Fruit fly (Drosophila melanogaster) whole organism, embryonic: ENCODE data around the gene Tsp29Fb.

ENCODE experiments used
- Ada2b ChIP-seq: fragments of 200-800 bp; sonication (Bioruptor generic); IDR thresholded peaks from 2 replicates; pipeline ENCODE4 v1.3.6; 2022; ENCODE audit warnings: missing biosample characterization, missing genetic modification characterization
- Asciz ChIP-seq: fragments of 200-800 bp; sonication (Bioruptor generic); optimal IDR thresholded peaks from 2 replicates; lab custom pipeline; 2017; ENCODE audit warnings: missing biosample characterization, mild to moderate bottlenecking, missing genetic modification characterization, missing genetic modification reagents
- Awh ChIP-seq: fragments of 200-800 bp; sonication (Bioruptor generic); IDR thresholded peaks from 2 replicates; pipeline ENCODE4, ENCODE4 v1.3.6; 2022; ENCODE audit warnings: missing biosample characterization, missing genetic modification characterization
- CG10543 ChIP-seq: fragments of 200-800 bp; sonication (Bioruptor generic); optimal IDR thresholded peaks from 3 replicates; lab custom pipeline; 2017; ENCODE audit warnings: missing biosample characterization, mild to moderate bottlenecking, missing genetic modification characterization, moderate library complexity
- CG12071 ChIP-seq: fragments of 200-800 bp; sonication (Bioruptor generic); optimal IDR thresholded peaks from 3 replicates; lab custom pipeline; 2018; ENCODE audit warnings: missing biosample characterization, mild to moderate bottlenecking, missing genetic modification characterization
- CG12391 ChIP-seq: fragments of 200-800 bp; sonication (Bioruptor generic); optimal IDR thresholded peaks from 3 replicates; lab custom pipeline; 2018; ENCODE audit warnings: missing biosample characterization, mild to moderate bottlenecking, missing genetic modification characterization, moderate library complexity
- CG15011 ChIP-seq: fragments of 200-800 bp; sonication (Bioruptor generic); optimal IDR thresholded peaks from 3 replicates; lab custom pipeline; 2018; ENCODE audit warnings: missing biosample characterization, mild to moderate bottlenecking, missing genetic modification characterization
- CG17186 ChIP-seq: fragments of 200-800 bp; sonication (Bioruptor generic); optimal IDR thresholded peaks from 3 replicates; lab custom pipeline; 2017; ENCODE audit warnings: missing biosample characterization, missing genetic modification reagents, missing genetic modification characterization
- CG17802 ChIP-seq: fragments of 200-800 bp; sonication (Bioruptor generic); optimal IDR thresholded peaks from 2 replicates; lab custom pipeline; 2018; ENCODE audit warnings: missing biosample characterization, mild to moderate bottlenecking, missing genetic modification characterization, moderate library complexity
- CG1792 ChIP-seq: fragments of 200-800 bp; sonication (Bioruptor generic); optimal IDR thresholded peaks from 2 replicates; lab custom pipeline; 2016; ENCODE audit warnings: missing biosample characterization, missing genetic modification characterization
- CG18262 ChIP-seq: fragments of 200-800 bp; optimal IDR thresholded peaks from 3 replicates; lab custom pipeline; 2019; ENCODE audit warnings: missing biosample characterization, mild to moderate bottlenecking, missing genetic modification characterization, moderate library complexity
- CG2199 ChIP-seq: fragments of 200-800 bp; sonication (Bioruptor generic); IDR thresholded peaks from 3 replicates; pipeline ENCODE4 v1.3.6; 2022; ENCODE audit warnings: missing biosample characterization, missing genetic modification characterization
- CG30020 ChIP-seq: fragments of 200-800 bp; optimal IDR thresholded peaks from 2 replicates; lab custom pipeline; 2019; ENCODE audit warnings: missing biosample characterization, mild to moderate bottlenecking, missing genetic modification characterization, moderate library complexity
- CG31388 ChIP-seq: fragments of 200-800 bp; sonication (Bioruptor generic); optimal IDR thresholded peaks from 2 replicates; lab custom pipeline; 2016; ENCODE audit warnings: missing biosample characterization, missing genetic modification characterization
- CG6272 ChIP-seq: fragments of 200-800 bp; sonication (Bioruptor generic); IDR thresholded peaks from 2 replicates; pipeline ENCODE4 v1.3.6; 2022; ENCODE audit warnings: missing biosample characterization, missing genetic modification characterization
- CG7745 ChIP-seq: fragments of 200-800 bp; sonication (Bioruptor generic); optimal IDR thresholded peaks from 2 replicates; lab custom pipeline; 2018; ENCODE audit warnings: missing biosample characterization, mild to moderate bottlenecking, missing genetic modification characterization, moderate library complexity
- CG9609 ChIP-seq: fragments of 200-800 bp; sonication (Bioruptor generic); optimal IDR thresholded peaks from 3 replicates; lab custom pipeline; 2016; ENCODE audit warnings: missing biosample characterization, missing genetic modification characterization
- D ChIP-seq, 2 experiments: fragments of 200-800 bp in 1 of 2; fragments of >200 bp in 1 of 2; sonication (Bioruptor generic) in 1 of 2; optimal IDR thresholded peaks; 2 replicates in 1 of 2; 3 replicates in 1 of 2; lab custom pipeline; 2017; ENCODE audit warnings: mild to moderate bottlenecking in 1 of 2, missing biosample characterization in 1 of 2, missing genetic modification characterization in 1 of 2, missing genetic modification reagents in 1 of 2
- D19A ChIP-seq: fragments of 200-800 bp; optimal IDR thresholded peaks from 3 replicates; lab custom pipeline; 2019; ENCODE audit warnings: missing biosample characterization, mild to moderate bottlenecking, missing genetic modification characterization, moderate library complexity
- D19B ChIP-seq: fragments of 200-800 bp; sonication (Bioruptor generic); optimal IDR thresholded peaks from 2 replicates; lab custom pipeline; 2017; ENCODE audit warnings: missing biosample characterization, mild to moderate bottlenecking, missing genetic modification characterization
- Dek ChIP-seq: fragments of 200-800 bp; sonication (Bioruptor generic); optimal IDR thresholded peaks from 3 replicates; lab custom pipeline; 2019; ENCODE audit warnings: missing biosample characterization, mild to moderate bottlenecking, missing genetic modification characterization, moderate library complexity
- Dip3 ChIP-seq: fragments of 200-800 bp; sonication (Bioruptor generic); optimal IDR thresholded peaks from 3 replicates; lab custom pipeline; 2016; ENCODE audit warnings: missing biosample characterization, missing genetic modification characterization
- ERR ChIP-seq: fragments of 200-800 bp; sonication (Bioruptor generic); optimal IDR thresholded peaks from 2 replicates; lab custom pipeline; 2016; ENCODE audit warnings: missing biosample characterization, missing genetic modification characterization
- Ets97D ChIP-seq: fragments of 200-800 bp; sonication (Bioruptor generic); optimal IDR thresholded peaks from 3 replicates; lab custom pipeline; 2016; ENCODE audit warnings: missing biosample characterization, missing genetic modification characterization
- Hmr ChIP-seq: fragments of 200-800 bp; sonication (Bioruptor generic); optimal IDR thresholded peaks from 3 replicates; lab custom pipeline; 2017; ENCODE audit warnings: mild to moderate bottlenecking, missing biosample characterization, missing genetic modification reagents, missing genetic modification characterization
- Opbp ChIP-seq: fragments of 200-800 bp; sonication (Bioruptor generic); IDR thresholded peaks from 3 replicates; pipeline ENCODE4 v1.3.6; 2022; ENCODE audit warnings: missing biosample characterization, missing genetic modification characterization; ENCODE audit not compliant: partially characterized antibody
- Rx ChIP-seq: fragments of 200-800 bp; sonication (Bioruptor generic); IDR thresholded peaks from 2 replicates; pipeline ENCODE4 v1.3.6; 2022; ENCODE audit warnings: missing biosample characterization, missing genetic modification characterization
- Six4 ChIP-seq: fragments of 200-800 bp; sonication (Bioruptor generic); optimal IDR thresholded peaks from 2 replicates; lab custom pipeline; 2016; ENCODE audit warnings: missing biosample characterization, missing genetic modification characterization
- TFAM ChIP-seq: fragments of 200-800 bp; sonication (Bioruptor generic); optimal IDR thresholded peaks from 2 replicates; lab custom pipeline; 2017; ENCODE audit warnings: missing biosample characterization, missing genetic modification characterization, inconsistent platforms
- Taf1 ChIP-seq: fragments of 200-800 bp; sonication (Bioruptor generic); IDR thresholded peaks from 2 replicates; pipeline ENCODE4 v1.3.6; 2022; ENCODE audit warnings: missing biosample characterization, missing genetic modification characterization
- Xrp1 ChIP-seq: fragments of 200-800 bp; sonication (Bioruptor generic); IDR thresholded peaks from 2 replicates; pipeline ENCODE4 v1.3.6; 2022; ENCODE audit warnings: missing biosample characterization, missing genetic modification characterization
- caup ChIP-seq: fragments of 200-800 bp; sonication (Bioruptor generic); optimal IDR thresholded peaks from 3 replicates; lab custom pipeline; 2017; ENCODE audit warnings: missing biosample characterization, mild to moderate bottlenecking, missing genetic modification characterization, moderate library complexity; ENCODE audit not compliant: severe bottlenecking
- chinmo ChIP-seq: fragments of 200-800 bp; sonication (Bioruptor generic); IDR thresholded peaks from 4 replicates; pipeline ENCODE4 v1.3.6; 2022; ENCODE audit warnings: missing biosample characterization, missing genetic modification characterization; ENCODE audit not compliant: partially characterized antibody
- croc ChIP-seq: fragments of 200-800 bp; sonication (Bioruptor generic); conservative IDR thresholded peaks from 3 replicates; pipeline ENCODE4 v1.3.6; 2022; ENCODE audit warnings: missing biosample characterization, missing genetic modification characterization
- dmrt99B ChIP-seq: fragments of 200-800 bp; sonication (Bioruptor generic); optimal IDR thresholded peaks from 2 replicates; lab custom pipeline; 2018; ENCODE audit warnings: missing biosample characterization, mild to moderate bottlenecking, missing genetic modification characterization, moderate library complexity
- exex ChIP-seq: fragments of 200-800 bp; sonication (Bioruptor generic); optimal IDR thresholded peaks from 4 replicates; lab custom pipeline; 2018; ENCODE audit warnings: missing biosample characterization, mild to moderate bottlenecking, missing genetic modification characterization, moderate library complexity
- grau ChIP-seq: fragments of 200-800 bp; optimal IDR thresholded peaks from 3 replicates; lab custom pipeline; 2019; ENCODE audit warnings: missing biosample characterization, mild to moderate bottlenecking, missing genetic modification characterization, moderate library complexity
- gt ChIP-seq: fragments of 200-800 bp; sonication (Bioruptor generic); IDR thresholded peaks from 2 replicates; pipeline ENCODE4 v1.3.6; 2022; ENCODE audit warnings: missing biosample characterization, missing genetic modification characterization
- ind ChIP-seq: fragments of 200-800 bp; sonication (Bioruptor generic); optimal IDR thresholded peaks from 3 replicates; lab custom pipeline; 2016; ENCODE audit warnings: missing biosample characterization, missing genetic modification characterization
- lmd ChIP-seq: fragments of 200-800 bp; sonication (Bioruptor generic); IDR thresholded peaks from 2 replicates; pipeline ENCODE4 v1.3.6; 2022; ENCODE audit warnings: missing biosample characterization, missing genetic modification characterization
- odd ChIP-seq: fragments of 200-800 bp; sonication (Bioruptor generic); optimal IDR thresholded peaks from 2 replicates; lab custom pipeline; 2017; ENCODE audit warnings: missing biosample characterization, mild to moderate bottlenecking, missing genetic modification characterization
- pan ChIP-seq, 4 experiments: fragments of >200 bp in 3 of 4; fragments of 200-800 bp in 1 of 4; sonication (Bioruptor generic) in 1 of 4; optimal IDR thresholded peaks in 3 of 4; IDR thresholded peaks in 1 of 4; 2 replicates each; pipeline versions ENCODE4 v1.3.6 to Lab custom; 2017 to 2022; ENCODE audit warnings: missing biosample characterization in 2 of 4, missing genetic modification characterization in 2 of 4, mixed read lengths in 1 of 4
- peb ChIP-seq: fragments of 200-800 bp; sonication (Bioruptor generic); IDR thresholded peaks from 2 replicates; pipeline ENCODE4 v1.3.6; 2022; ENCODE audit warnings: missing biosample characterization, missing genetic modification characterization
- run ChIP-seq: fragments of 200-800 bp; sonication (Bioruptor generic); optimal IDR thresholded peaks from 3 replicates; lab custom pipeline; 2018; ENCODE audit warnings: missing biosample characterization, mild to moderate bottlenecking, missing genetic modification characterization
- scrt ChIP-seq: fragments of 200-800 bp; sonication (Bioruptor generic); optimal IDR thresholded peaks from 2 replicates; lab custom pipeline; 2018; ENCODE audit warnings: missing biosample characterization, mild to moderate bottlenecking, missing genetic modification characterization, moderate library complexity
- slbo ChIP-seq: fragments of 200-800 bp; sonication (Bioruptor generic); IDR thresholded peaks from 2 replicates; pipeline ENCODE4 v1.3.6; 2022; ENCODE audit warnings: missing biosample characterization, missing genetic modification characterization
- tgo ChIP-seq: fragments of 200-800 bp; sonication (Bioruptor generic); IDR thresholded peaks from 3 replicates; pipeline ENCODE4 v1.3.6; 2022; ENCODE audit warnings: missing biosample characterization, missing genetic modification characterization
- unpg ChIP-seq: fragments of 200-800 bp; sonication (Bioruptor generic); optimal IDR thresholded peaks from 3 replicates; lab custom pipeline; 2018; ENCODE audit warnings: missing biosample characterization, mild to moderate bottlenecking, missing genetic modification characterization, moderate library complexity

The Tsp29Fb gene

DNA sequence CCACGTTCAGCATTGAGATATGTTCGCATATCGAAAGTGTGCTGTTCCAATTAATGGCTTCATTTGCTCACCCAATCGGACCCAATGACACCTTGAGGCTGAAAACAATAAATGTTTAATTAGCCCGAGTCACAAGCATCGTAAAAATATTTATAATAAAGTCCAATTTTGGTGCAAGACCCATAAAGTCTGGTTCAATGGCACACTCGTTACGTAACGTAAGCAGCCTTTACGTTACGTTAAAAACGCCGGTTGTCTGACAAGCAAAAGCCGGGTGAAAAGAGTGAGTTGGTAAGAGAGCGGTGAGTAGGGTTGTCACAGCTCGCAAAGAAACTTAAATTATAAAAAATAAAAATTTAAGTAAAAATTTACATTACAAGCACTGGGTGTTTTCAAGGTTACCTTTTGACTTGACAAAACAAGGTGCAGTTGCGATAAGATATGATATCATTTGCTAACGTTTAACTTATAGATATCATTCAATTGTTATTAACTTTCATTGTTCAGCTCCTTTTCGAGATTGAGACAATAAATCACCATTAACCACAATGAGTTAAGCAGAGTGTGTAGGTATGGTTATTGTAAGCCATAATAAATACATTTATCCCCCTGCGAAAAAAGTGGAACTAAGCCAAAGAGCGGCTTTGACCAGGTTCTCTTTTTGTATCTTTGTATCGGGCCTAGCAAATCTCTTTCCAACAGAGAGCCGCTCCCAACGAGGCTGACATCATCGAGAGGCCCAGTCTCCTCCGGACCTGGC is 39.1 kb upstream of the Tsp29Fb start (continued):
- no peak for TF ChIP-seq Rx (GFP tag; lab: Robert Waterston, UW)
- TF ChIP-seq ERR = no peak
- no peak for TF ChIP-seq CG1792 (GFP tag; lab: Kevin White, UChicago)
- TF ChIP-seq Xrp1 (GFP tag; lab: Robert Waterston, UW) = peak; percentile 37; the same call in 1 of the 2 replicates
- peak; percentile 33 for TF ChIP-seq ind
- peak; percentile 7 for TF ChIP-seq CG9609
- TF ChIP-seq pan (optimal IDR thresholded peaks at IDR 0.05; lab: Kevin White, UChicago) = no peak
- peak in 1 of 2 experiments; percentile 29 for TF ChIP-seq pan (GFP tag; optimal IDR thresholded peaks at IDR 0.05 in 1 of 2, IDR thresholded peaks at IDR 0.05 in 1 of 2)
- TF ChIP-seq tgo (GFP tag; lab: Robert Waterston, UW) = peak; percentile 32; the same call in 2 of the 3 replicates
- no peak for TF ChIP-seq Opbp (GFP tag; lab: Robert Waterston, UW)
- peak; percentile 54 for TF ChIP-seq D19A (tag; lab: Kevin White, UChicago)
- TF ChIP-seq D (optimal IDR thresholded peaks at IDR 0.05; lab: Kevin White, UChicago) = no peak
- TF ChIP-seq D (GFP tag; optimal IDR thresholded peaks at IDR 0.05; lab: Kevin White, UChicago) = no peak
- TF ChIP-seq slbo (GFP tag; lab: Robert Waterston, UW) = peak; percentile 42; the same call in 1 of the 2 replicates
- peak; percentile 36; the same call in 1 of the 2 replicates for TF ChIP-seq Ada2b (GFP tag; lab: Robert Waterston, UW)
- TF ChIP-seq CG17802 = no peak
- TF ChIP-seq CG31388 (GFP tag; lab: Kevin White, UChicago) = no peak
- TF ChIP-seq CG17186 (GFP tag; lab: Kevin White, UChicago) = no peak
- TF ChIP-seq TFAM = no peak
- TF ChIP-seq CG2199 (GFP tag; lab: Robert Waterston, UW) = no peak
- no peak for TF ChIP-seq CG7745 (tag; lab: Kevin White, UChicago)
- TF ChIP-seq Hmr (GFP tag; lab: Kevin White, UChicago) = peak; percentile 55
- TF ChIP-seq CG18262 = peak; percentile 64
- no peak for TF ChIP-seq CG10543 (GFP tag; lab: Kevin White, UChicago)
- TF ChIP-seq peb (GFP tag; lab: Robert Waterston, UW) = no peak
- TF ChIP-seq CG15011 (GFP tag; lab: Kevin White, UChicago) = peak; percentile 27
- TF ChIP-seq lmd = peak; percentile 41; the same call in 1 of the 2 replicates
- TF ChIP-seq CG6272 (GFP tag; lab: Robert Waterston, UW) = no peak
- no peak for TF ChIP-seq gt (GFP tag; lab: Robert Waterston, UW)
- TF ChIP-seq Six4 (GFP tag; lab: Kevin White, UChicago) = no peak
- TF ChIP-seq scrt (GFP tag; lab: Kevin White, UChicago) = peak; percentile 42
- no peak for TF ChIP-seq exex (tag; lab: Kevin White, UChicago)
- TF ChIP-seq CG30020 (tag; lab: Kevin White, UChicago) = no peak
- peak; percentile 56 for TF ChIP-seq CG12391 (tag; lab: Kevin White, UChicago)
- no peak for TF ChIP-seq Ets97D (GFP tag; lab: Kevin White, UChicago)
- TF ChIP-seq unpg (GFP tag; lab: Kevin White, UChicago) = peak; percentile 63
- TF ChIP-seq caup (GFP tag; lab: Kevin White, UChicago) = peak; percentile 53
- peak; percentile 45 for TF ChIP-seq Asciz (GFP tag; lab: Kevin White, UChicago)
- peak; percentile 25 for TF ChIP-seq D19B
- 0 out of 2 replicates have a peak, but pooled peaks have one; percentile 19 for TF ChIP-seq Awh (GFP tag; lab: Robert Waterston, UW)
- peak; percentile 43 for TF ChIP-seq run
- TF ChIP-seq odd (GFP tag; lab: Kevin White, UChicago) = peak; percentile 43
- peak; percentile 72 for TF ChIP-seq dmrt99B (tag; lab: Kevin White, UChicago)
- TF ChIP-seq croc (GFP tag; lab: Robert Waterston, UW) = no peak
- TF ChIP-seq Taf1 (GFP tag; lab: Robert Waterston, UW) = no peak
- TF ChIP-seq chinmo = no peak
- peak; percentile 68 for TF ChIP-seq grau (tag; lab: Kevin White, UChicago)
- TF ChIP-seq Dip3 (GFP tag; lab: Kevin White, UChicago) = peak; percentile 11
- no peak for TF ChIP-seq CG12071 (GFP tag; lab: Kevin White, UChicago)
- TF ChIP-seq Dek (tag; lab: Kevin White, UChicago) = peak; percentile 49
